Worm (Caenorhabditis elegans): Measurements from ENCODE around the gene srlf-1.

ce11 chrII:7781102-7781616 lies 9.2 kb upstream of the srlf-1 start, which contains the start of the genes snpc-1.1 and spdl-1:
- TF ChIP-seq ceh-9 (tag; optimal IDR thresholded peaks at IDR 0.05) (no peak), ama-1 (optimal IDR thresholded peaks at IDR 0.05) (no peak), ttx-3 (tag; optimal IDR thresholded peaks at IDR 0.05) (no peak), pqm-1 (tag; optimal IDR thresholded peaks at IDR 0.05) (no peak), fax-1 (tag; optimal IDR thresholded peaks at IDR 0.05) (no peak), unc-55 (GFP tag; optimal IDR thresholded peaks at IDR 0.05) (no peak), pha-2 (tag; optimal IDR thresholded peaks at IDR 0.05) (no peak), K09A11.1 (tag; optimal IDR thresholded peaks at IDR 0.05; ENCODE audit: insufficient read depth) (no peak), che-1 (tag; optimal IDR thresholded peaks at IDR 0.05) (no peak), ceh-18 (tag; optimal IDR thresholded peaks at IDR 0.05) (no peak), pha-4 (tag; optimal IDR thresholded peaks at IDR 0.05) (no peak), elt-2 (tag; optimal IDR thresholded peaks at IDR 0.05) (no peak), fkh-10 (GFP tag; optimal IDR thresholded peaks at IDR 0.05) (no peak)
